Worm (Caenorhabditis elegans): ENCODE results near the gene rap-1.

The rap-1 gene

DNA sequence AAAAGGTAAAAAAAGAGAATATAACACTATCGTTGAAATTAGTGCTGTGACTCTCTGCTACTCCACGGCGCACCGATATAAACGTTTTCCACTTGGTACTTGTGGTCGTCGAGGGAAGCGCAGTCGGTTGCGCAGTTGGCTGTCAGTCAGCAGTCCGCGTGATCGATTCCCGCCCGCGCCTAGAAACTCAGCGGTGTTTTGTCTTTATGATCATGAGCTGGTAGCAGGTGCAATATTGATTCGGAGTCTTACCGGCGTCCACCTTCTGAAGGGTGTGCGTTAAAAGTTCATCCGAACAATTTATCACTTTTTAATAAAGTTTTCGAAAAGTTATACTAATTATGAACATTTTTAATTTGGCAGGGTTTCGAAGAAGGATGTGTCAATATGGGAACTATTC, 8.4 kb upstream of the rap-1 start (continued):
- TF ChIP-seq fos-1 (tag; optimal IDR thresholded peaks at IDR 0.05) = peak; percentile 64
- TF ChIP-seq F16B12.6 (tag; optimal IDR thresholded peaks at IDR 0.05) = peak; percentile 2
- peak; percentile 56 for TF ChIP-seq irx-1 (tag; optimal IDR thresholded peaks at IDR 0.05)
- TF ChIP-seq lin-15B (tag; optimal IDR thresholded peaks at IDR 0.05) = no peak
- no peak for TF ChIP-seq egl-13 (tag; optimal IDR thresholded peaks at IDR 0.05)
- TF ChIP-seq hpl-2 (GFP tag; optimal IDR thresholded peaks at IDR 0.05) = peak; percentile 52
- TF ChIP-seq lin-35 (GFP tag; optimal IDR thresholded peaks at IDR 0.05) = peak; percentile 52 to 81
- no peak for TF ChIP-seq fkh-10 (GFP tag; optimal IDR thresholded peaks at IDR 0.05)
- peak; percentile 82 for TF ChIP-seq snu-23 (GFP tag; optimal IDR thresholded peaks at IDR 0.05)
- peak; percentile 66 for TF ChIP-seq pax-3 (tag; optimal IDR thresholded peaks at IDR 0.05)
- TF ChIP-seq pag-3 (tag; optimal IDR thresholded peaks at IDR 0.05; ENCODE audit: borderline replicate concordance, insufficient read depth) = no peak
- TF ChIP-seq ceh-82 (tag; optimal IDR thresholded peaks at IDR 0.05) = peak; percentile 55 to 62 (median 60)
- TF ChIP-seq sup-37 (GFP tag; optimal IDR thresholded peaks at IDR 0.05) = peak; percentile 49
- peak in 1 of 2 experiments; percentile 14 for TF ChIP-seq egl-27 (tag; optimal IDR thresholded peaks at IDR 0.05)
- peak; percentile 64 for TF ChIP-seq ztf-4 (tag; optimal IDR thresholded peaks at IDR 0.05)
- peak; percentile 24 for TF ChIP-seq efl-3 (GFP tag; optimal IDR thresholded peaks at IDR 0.05)
- peak; percentile 56 to 62 for TF ChIP-seq efl-1 (optimal IDR thresholded peaks at IDR 0.05)
- TF ChIP-seq efl-1 (GFP tag; optimal IDR thresholded peaks at IDR 0.05 in 1 of 2) = peak; percentile 46 to 96
- peak; percentile 75 for TF ChIP-seq unc-130 (tag; optimal IDR thresholded peaks at IDR 0.05)
- peak; percentile 29 for TF ChIP-seq C04F5.9 (tag; optimal IDR thresholded peaks at IDR 0.05)
- peak; percentile 58 to 72 for TF ChIP-seq lsy-2 (tag; optimal IDR thresholded peaks at IDR 0.05)
- TF ChIP-seq lin-39 (tag; optimal IDR thresholded peaks at IDR 0.05) = no peak

DNA sequence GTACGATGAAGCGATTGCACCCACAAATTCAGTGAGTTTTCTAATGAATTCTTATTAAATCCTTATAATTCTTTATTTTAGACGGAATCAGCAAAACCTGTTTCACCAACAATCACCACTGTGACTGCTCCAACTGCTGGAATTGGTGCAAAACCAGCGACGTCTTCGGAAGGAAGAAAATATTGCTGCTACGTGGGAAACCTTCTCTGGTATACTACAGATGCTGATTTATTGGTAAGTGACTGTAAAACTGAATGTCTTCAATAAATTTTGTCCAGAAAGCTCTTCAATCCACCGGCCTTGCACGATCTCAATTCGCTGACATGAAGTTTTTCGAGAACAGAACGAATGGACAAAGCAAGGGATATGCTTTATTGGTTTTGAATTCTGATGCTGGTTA, 7.8 kb upstream of the rap-1 start:
- TF ChIP-seq alr-1 (tag; optimal IDR thresholded peaks at IDR 0.05; ENCODE audit: borderline replicate concordance) (no peak), tbx-2 (tag; optimal IDR thresholded peaks at IDR 0.05) (no peak), fkh-4 (tag; optimal IDR thresholded peaks at IDR 0.05; ENCODE audit: borderline replicate concordance) (no peak), skn-1 (tag; optimal IDR thresholded peaks at IDR 0.05) (no peak), ceh-90 (tag; optimal IDR thresholded peaks at IDR 0.05) (no peak), lir-3 (tag; optimal IDR thresholded peaks at IDR 0.05; ENCODE audit: poor library complexity) (no peak), nhr-11 (tag; optimal IDR thresholded peaks at IDR 0.05) (no peak), irx-1 (tag; optimal IDR thresholded peaks at IDR 0.05) (no peak), grh-1 (GFP tag; IDR thresholded peaks at IDR 0.05) (no peak), fos-1 (tag; optimal IDR thresholded peaks at IDR 0.05) (no peak), nhr-237 (tag; optimal IDR thresholded peaks at IDR 0.05) (no peak), F16B12.6 (tag; optimal IDR thresholded peaks at IDR 0.05) (no peak), elt-3 (tag; optimal IDR thresholded peaks at IDR 0.05) (no peak), ceh-63 (GFP tag; optimal IDR thresholded peaks at IDR 0.05) (no peak), unc-30 (tag; optimal IDR thresholded peaks at IDR 0.05) (no peak), ama-1 (optimal IDR thresholded peaks at IDR 0.05) (no peak)

DNA sequence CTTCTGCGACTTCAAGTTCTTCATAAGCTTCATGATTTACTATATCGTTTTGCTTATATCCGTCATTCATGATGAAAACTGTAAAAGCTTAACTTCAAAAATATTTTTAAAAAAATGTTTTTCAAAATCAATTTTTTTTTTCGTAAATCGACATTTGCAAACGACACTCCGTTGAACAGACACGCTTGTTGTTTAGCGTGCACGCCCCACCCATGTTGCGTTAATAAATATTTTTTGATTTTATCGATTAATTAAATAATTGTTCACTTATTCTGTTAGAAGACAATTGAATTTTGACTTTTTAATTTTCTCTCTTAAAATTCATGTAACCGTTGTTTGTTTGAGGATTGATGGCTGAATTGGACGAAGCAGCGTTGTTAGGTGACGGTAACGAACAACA, 7.3 kb upstream of the rap-1 start, which contains the start of the genes D1046.2 and cfim-2:
TSS of gene D1046.2 (minus strand) at position 78 of the 400 bp plus-strand sequence.
TSS of gene cfim-2 (plus strand) at position 335 of the 400 bp plus-strand sequence.
- TF ChIP-seq efl-1 (optimal IDR thresholded peaks at IDR 0.05) (peak; percentile 4 to 33), efl-1 (GFP tag; optimal IDR thresholded peaks at IDR 0.05 in 1 of 2) (peak; percentile 14 to 86), hpl-2 (GFP tag; optimal IDR thresholded peaks at IDR 0.05) (no peak), ama-1 (optimal IDR thresholded peaks at IDR 0.05) (no peak), mdl-1 (tag; optimal IDR thresholded peaks at IDR 0.05) (no peak), nhr-12 (tag; optimal IDR thresholded peaks at IDR 0.05) (no peak), lsy-2 (tag; optimal IDR thresholded peaks at IDR 0.05) (peak in 1 of 2 experiments; percentile 64), ztf-11 (tag; optimal IDR thresholded peaks at IDR 0.05) (no peak), C04F5.9 (tag; optimal IDR thresholded peaks at IDR 0.05) (no peak), nhr-47 (tag; optimal IDR thresholded peaks at IDR 0.05) (peak; percentile 30), nhr-28 (tag; optimal IDR thresholded peaks at IDR 0.05) (no peak), ceh-63 (GFP tag; optimal IDR thresholded peaks at IDR 0.05) (no peak), ces-1 (GFP tag; optimal IDR thresholded peaks at IDR 0.05) (no peak), nhr-76 (tag; optimal IDR thresholded peaks at IDR 0.05) (no peak), mab-9 (GFP tag; IDR thresholded peaks at IDR 0.05) (no peak), vab-15 (tag; optimal IDR thresholded peaks at IDR 0.05) (no peak), nhr-77 (tag; optimal IDR thresholded peaks at IDR 0.05) (no peak), Y116A8C.19 (tag; optimal IDR thresholded peaks at IDR 0.05; ENCODE audit: borderline replicate concordance) (no peak), alr-1 (tag; optimal IDR thresholded peaks at IDR 0.05; ENCODE audit: borderline replicate concordance) (no peak), unc-130 (tag; optimal IDR thresholded peaks at IDR 0.05) (peak; percentile 47), lin-15B (tag; optimal IDR thresholded peaks at IDR 0.05) (peak; percentile 12), xbp-1 (tag; optimal IDR thresholded peaks at IDR 0.05) (peak; percentile 1), nhr-84 (tag; optimal IDR thresholded peaks at IDR 0.05) (no peak), mep-1 (tag; optimal IDR thresholded peaks at IDR 0.05) (peak; percentile 41), egl-27 (tag; optimal IDR thresholded peaks at IDR 0.05) (no peak), unc-30 (tag; optimal IDR thresholded peaks at IDR 0.05) (no peak), ceh-82 (tag; optimal IDR thresholded peaks at IDR 0.05) (no peak), nhr-237 (tag; optimal IDR thresholded peaks at IDR 0.05) (no peak)

All from whole organism, L1 larva.